Worm (Caenorhabditis elegans): Measurements from ENCODE around the gene Y69A2AR.1.

The Y69A2AR.1 gene

DNA sequence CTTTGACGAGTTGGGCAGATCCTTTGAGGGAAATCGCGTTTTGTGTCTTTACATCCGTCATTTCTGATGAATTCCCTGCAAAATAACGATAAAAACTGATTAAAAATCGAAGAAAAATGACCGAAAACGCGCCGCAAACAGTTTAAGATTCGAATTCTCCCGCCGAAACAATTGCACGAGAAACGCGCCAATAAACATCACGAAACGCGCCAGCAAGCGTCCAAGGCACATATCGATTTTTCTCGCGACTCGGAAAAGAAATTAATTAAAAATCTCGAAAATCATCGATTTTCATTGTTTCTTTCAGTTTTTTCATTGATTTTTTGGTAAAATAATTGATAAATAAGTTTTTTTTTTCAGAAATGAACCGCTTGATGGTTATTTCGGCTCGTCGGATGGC is 25.9 kb upstream of the Y69A2AR.1 start, which contains the start of the genes mdf-2 and nduv-3 (continued):
- TF ChIP-seq tra-1 (GFP tag; IDR thresholded peaks at IDR 0.05) = no peak
- TF ChIP-seq nhr-111 (GFP tag; optimal IDR thresholded peaks at IDR 0.05) = no peak
- no peak for TF ChIP-seq dmd-9 (GFP tag; IDR thresholded peaks at IDR 0.05)
- peak; percentile 38 for TF ChIP-seq jun-1 (tag; optimal IDR thresholded peaks at IDR 0.05)
- no peak for TF ChIP-seq set-16 (GFP tag; IDR thresholded peaks at IDR 0.05)
- TF ChIP-seq dpl-1 (GFP tag; optimal IDR thresholded peaks at IDR 0.05) = peak; percentile 92
- TF ChIP-seq ama-1 (optimal IDR thresholded peaks at IDR 0.05) = no peak
- TF ChIP-seq attf-4 (tag; optimal IDR thresholded peaks at IDR 0.05) = no peak
- TF ChIP-seq pha-4 (GFP tag; IDR thresholded peaks at IDR 0.05) = no peak; the same call in 1 of the 2 replicates
- peak; percentile 64 for TF ChIP-seq pha-4 (tag; optimal IDR thresholded peaks at IDR 0.05)
- no peak for TF ChIP-seq Y5F2A.4 (GFP tag; optimal IDR thresholded peaks at IDR 0.05)
- TF ChIP-seq sdz-12 (GFP tag; optimal IDR thresholded peaks at IDR 0.05) = no peak
- no peak for TF ChIP-seq nhr-25 (tag; optimal IDR thresholded peaks at IDR 0.05; ENCODE audit: borderline replicate concordance, insufficient read depth)
- TF ChIP-seq egl-43 (GFP tag; IDR thresholded peaks at IDR 0.05) = peak; percentile 57; the same call in 1 of the 2 replicates
- TF ChIP-seq snpc-1.2 (GFP tag; IDR thresholded peaks at IDR 0.05) = no peak
- TF ChIP-seq aha-1 (tag) = peak; percentile 72
- TF ChIP-seq mdl-1 (tag; optimal IDR thresholded peaks at IDR 0.05) = no peak
- no peak for TF ChIP-seq ceh-32 (tag; optimal IDR thresholded peaks at IDR 0.05; ENCODE audit: poor library complexity)
- TF ChIP-seq lin-38 (GFP tag; IDR thresholded peaks at IDR 0.05) = peak; percentile 83
- TF ChIP-seq F26F4.8 (GFP tag; conservative IDR thresholded peaks at IDR 0.05) = no peak
- TF ChIP-seq nhr-10 (tag; optimal IDR thresholded peaks at IDR 0.05) = no peak
- TF ChIP-seq F37D6.2 (tag; optimal IDR thresholded peaks at IDR 0.05) = peak; percentile 43
- no peak for TF ChIP-seq ceh-62 (tag; optimal IDR thresholded peaks at IDR 0.05)
- peak; percentile 40 for TF ChIP-seq spr-1 (tag; optimal IDR thresholded peaks at IDR 0.05)
- TF ChIP-seq fkh-10 (GFP tag; optimal IDR thresholded peaks at IDR 0.05) = no peak
- TF ChIP-seq tag-97 (GFP tag; IDR thresholded peaks at IDR 0.05) = no peak
- peak in 1 of 2 experiments; percentile 91 for TF ChIP-seq lsy-2 (tag; optimal IDR thresholded peaks at IDR 0.05)
- TF ChIP-seq T20F7.1 (GFP tag; optimal IDR thresholded peaks at IDR 0.05) = peak; percentile 76
- TF ChIP-seq lin-13 (GFP tag; optimal IDR thresholded peaks at IDR 0.05) = peak; percentile 74
- TF ChIP-seq spr-3 (GFP tag; optimal IDR thresholded peaks at IDR 0.05) = no peak
- no peak for TF ChIP-seq snpc-4 (tag; optimal IDR thresholded peaks at IDR 0.05)
- TF ChIP-seq zfp-3 (GFP tag; conservative IDR thresholded peaks at IDR 0.05) = no peak
- TF ChIP-seq ceh-20 (GFP tag; IDR thresholded peaks at IDR 0.05) = peak; percentile 64
- no peak for TF ChIP-seq lim-7 (GFP tag; IDR thresholded peaks at IDR 0.05)
- no peak for TF ChIP-seq Y75B8A.6 (GFP tag; IDR thresholded peaks at IDR 0.05)
- TF ChIP-seq mdt-29 (GFP tag; IDR thresholded peaks at IDR 0.05) = no peak; the same call in 1 of the 2 replicates
- TF ChIP-seq dmd-6 (GFP tag; IDR thresholded peaks at IDR 0.05) = peak; percentile 35
- no peak for TF ChIP-seq lin-15B (tag; optimal IDR thresholded peaks at IDR 0.05)
- TF ChIP-seq skn-1 (tag; optimal IDR thresholded peaks at IDR 0.05) = no peak
- no peak for TF ChIP-seq cey-2 (tag; optimal IDR thresholded peaks at IDR 0.05; ENCODE audit: borderline replicate concordance, insufficient read depth)
- TF ChIP-seq nhr-11 (tag; optimal IDR thresholded peaks at IDR 0.05) = peak; percentile 54
- no peak for TF ChIP-seq dmd-8 (GFP tag; IDR thresholded peaks at IDR 0.05)

DNA sequence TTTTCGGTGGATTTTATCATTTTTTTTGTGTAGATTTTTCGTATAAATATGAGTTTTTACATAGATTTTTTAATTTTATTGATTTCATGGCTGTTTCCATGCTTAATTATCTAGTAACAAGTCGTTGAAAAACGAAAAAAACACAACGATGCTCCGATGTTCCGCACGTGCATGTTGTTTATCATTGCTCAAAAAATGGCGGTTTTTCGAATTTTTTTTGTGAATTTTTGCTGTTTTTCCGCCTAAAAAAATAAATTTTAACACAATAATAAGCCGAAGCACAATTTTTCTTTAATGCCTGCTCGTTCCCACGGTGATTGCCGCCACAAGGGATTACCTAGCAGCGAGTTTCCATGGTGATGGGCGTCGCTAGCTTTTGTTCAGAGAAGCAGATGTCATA is 24.8 kb upstream of the Y69A2AR.1 start:
- peak; percentile 23 for TF ChIP-seq ama-1 (optimal IDR thresholded peaks at IDR 0.05)
- peak; percentile 77 for TF ChIP-seq aha-1 (tag)
- TF ChIP-seq unc-130 (GFP tag; optimal IDR thresholded peaks at IDR 0.05) = no peak
- peak; percentile 90 for TF ChIP-seq Y48G9A.11 (GFP tag; IDR thresholded peaks at IDR 0.05)
- no peak for TF ChIP-seq T20F7.1 (GFP tag; optimal IDR thresholded peaks at IDR 0.05)
- TF ChIP-seq mes-2 (tag; optimal IDR thresholded peaks at IDR 0.05; ENCODE audit: poor library complexity, severe bottlenecking) = peak; percentile 2
- TF ChIP-seq lin-38 (GFP tag; IDR thresholded peaks at IDR 0.05) = peak; percentile 40
- TF ChIP-seq zip-2 (tag; optimal IDR thresholded peaks at IDR 0.05) = no peak
- no peak for TF ChIP-seq nhr-76 (tag; optimal IDR thresholded peaks at IDR 0.05)
- TF ChIP-seq dpl-1 (GFP tag; optimal IDR thresholded peaks at IDR 0.05) = peak; percentile 8
- no peak for TF ChIP-seq aly-2 (tag; optimal IDR thresholded peaks at IDR 0.05)

Data from whole organism, L4 larva.